Fruit fly (Drosophila melanogaster) whole organism, embryonic: ENCODE data around the gene ClpP.

Experiments
- Ada2b ChIP-seq: fragments of 200-800 bp; sonication (Bioruptor generic); IDR thresholded peaks from 2 replicates; pipeline ENCODE4 v1.3.6; 2022; ENCODE audit warnings: missing biosample characterization, missing genetic modification characterization
- CG10431 ChIP-seq: fragments of 200-800 bp; sonication (Bioruptor generic); optimal IDR thresholded peaks from 3 replicates; lab custom pipeline; 2018; ENCODE audit warnings: missing biosample characterization, mild to moderate bottlenecking, missing genetic modification characterization
- CG11560 ChIP-seq: fragments of 200-800 bp; sonication (Bioruptor generic); IDR thresholded peaks from 3 replicates; pipeline ENCODE4 v1.3.6; 2022; ENCODE audit warnings: missing biosample characterization, missing genetic modification characterization
- CG13123 ChIP-seq: fragments of 200-800 bp; sonication (Bioruptor generic); optimal IDR thresholded peaks from 2 replicates; lab custom pipeline; 2016; ENCODE audit warnings: missing biosample characterization, missing genetic modification characterization
- CG1602 ChIP-seq: fragments of 200-800 bp; sonication (Bioruptor generic); optimal IDR thresholded peaks from 3 replicates; lab custom pipeline; 2016; ENCODE audit warnings: missing biosample characterization, missing genetic modification characterization
- CG2116 ChIP-seq: fragments of 200-800 bp; sonication (Bioruptor generic); optimal IDR thresholded peaks from 3 replicates; lab custom pipeline; 2018; ENCODE audit warnings: missing biosample characterization, mild to moderate bottlenecking, missing genetic modification characterization
- CG2129 ChIP-seq: fragments of 200-800 bp; sonication (Bioruptor generic); IDR thresholded peaks from 2 replicates; pipeline ENCODE4 v1.3.6; 2022; ENCODE audit warnings: missing biosample characterization, missing genetic modification characterization; ENCODE audit not compliant: partially characterized antibody
- CG30403 ChIP-seq: fragments of 200-800 bp; sonication (Bioruptor generic); optimal IDR thresholded peaks from 3 replicates; lab custom pipeline; 2016; ENCODE audit warnings: missing biosample characterization, missing genetic modification characterization
- CG3065 ChIP-seq: fragments of 200-800 bp; sonication (Bioruptor generic); optimal IDR thresholded peaks from 2 replicates; lab custom pipeline; 2016; ENCODE audit warnings: missing biosample characterization, missing genetic modification characterization
- CG31224 ChIP-seq: fragments of 200-800 bp; sonication (Bioruptor generic); IDR thresholded peaks from 2 replicates; pipeline ENCODE4 v1.3.6; 2022; ENCODE audit warnings: missing biosample characterization, missing genetic modification characterization
- CG32772 ChIP-seq: fragments of 200-800 bp; sonication (Bioruptor generic); IDR thresholded peaks from 2 replicates; pipeline ENCODE4 v1.3.6; 2022; ENCODE audit warnings: missing biosample characterization, missing genetic modification characterization
- CG33213 ChIP-seq: fragments of 200-800 bp; sonication (Bioruptor generic); optimal IDR thresholded peaks from 3 replicates; lab custom pipeline; 2016; ENCODE audit warnings: missing biosample characterization, missing genetic modification characterization
- CG34376 ChIP-seq: fragments of 200-800 bp; sonication (Bioruptor generic); optimal IDR thresholded peaks from 2 replicates; lab custom pipeline; 2018; ENCODE audit warnings: missing biosample characterization, mild to moderate bottlenecking, missing genetic modification characterization
- CG43689 ChIP-seq: fragments of 200-800 bp; sonication (Bioruptor generic); IDR thresholded peaks from 2 replicates; pipeline ENCODE4 v1.3.6; 2022; ENCODE audit warnings: missing biosample characterization, missing genetic modification characterization
- CG4617 ChIP-seq: fragments of 200-800 bp; sonication (Bioruptor generic); optimal IDR thresholded peaks from 3 replicates; lab custom pipeline; 2016; ENCODE audit warnings: missing biosample characterization, missing genetic modification characterization, borderline replicate concordance
- CG4730 ChIP-seq: fragments of 200-800 bp; sonication (Bioruptor generic); IDR thresholded peaks from 2 replicates; pipeline ENCODE4 v1.3.6; 2022; ENCODE audit warnings: missing biosample characterization, missing genetic modification characterization
- CG5245 ChIP-seq: fragments of 200-800 bp; sonication (Bioruptor generic); optimal IDR thresholded peaks from 3 replicates; lab custom pipeline; 2016; ENCODE audit warnings: missing biosample characterization, missing genetic modification characterization
- CG6254 ChIP-seq: fragments of 200-800 bp; sonication (Bioruptor generic); optimal IDR thresholded peaks from 3 replicates; lab custom pipeline; 2017; ENCODE audit warnings: mild to moderate bottlenecking, missing biosample characterization, missing genetic modification reagents, missing genetic modification characterization
- CG8290 ChIP-seq, 3 experiments: fragments of 200-800 bp; sonication (Bioruptor generic); optimal IDR thresholded peaks; 2 replicates each; lab custom pipeline; 2016 to 2019; ENCODE audit warnings: missing biosample characterization in 3 of 3, missing genetic modification characterization in 3 of 3, mild to moderate bottlenecking in 2 of 3, moderate library complexity in 1 of 3
- CTCF ChIP-seq: fragments of 200-800 bp; sonication (Bioruptor generic); optimal IDR thresholded peaks from 2 replicates; lab custom pipeline; 2017; ENCODE audit warnings: missing biosample characterization, mild to moderate bottlenecking, missing genetic modification characterization, moderate library complexity
- Dfd ChIP-seq, 2 experiments: fragments of >200 bp; optimal IDR thresholded peaks; 2 replicates each; lab custom pipeline; 2017; ENCODE audit warnings: missing biosample characterization in 2 of 2, missing genetic modification characterization in 2 of 2
- Doc2 ChIP-seq: fragments of 200-800 bp; sonication (Bioruptor generic); IDR thresholded peaks from 2 replicates; pipeline ENCODE4 v1.3.6; 2022; ENCODE audit warnings: missing biosample characterization, missing genetic modification characterization
- H15 ChIP-seq: fragments of 200-800 bp; sonication (Bioruptor generic); IDR thresholded peaks from 3 replicates; pipeline ENCODE4 v1.3.6; 2022; ENCODE audit warnings: missing biosample characterization, missing genetic modification characterization
- HLH3B ChIP-seq: fragments of 200-800 bp; sonication (Bioruptor generic); IDR thresholded peaks from 2 replicates; pipeline ENCODE4 v1.3.6; 2022; ENCODE audit warnings: missing biosample characterization, missing genetic modification characterization
- Hr51 ChIP-seq, 2 experiments: fragments of 200-800 bp; sonication (Bioruptor generic); optimal IDR thresholded peaks; 2 replicates in 1 of 2; 3 replicates in 1 of 2; lab custom pipeline; 2016 to 2018; ENCODE audit warnings: missing biosample characterization in 2 of 2, missing genetic modification characterization in 2 of 2, mild to moderate bottlenecking in 1 of 2, moderate library complexity in 1 of 2
- Nf-YA ChIP-seq: fragments of 200-800 bp; sonication (Bioruptor generic); IDR thresholded peaks from 2 replicates; pipeline ENCODE4 v1.3.6; 2022; ENCODE audit warnings: missing biosample characterization, missing genetic modification characterization
- Opbp ChIP-seq: fragments of 200-800 bp; sonication (Bioruptor generic); IDR thresholded peaks from 3 replicates; pipeline ENCODE4 v1.3.6; 2022; ENCODE audit warnings: missing biosample characterization, missing genetic modification characterization; ENCODE audit not compliant: partially characterized antibody
- abd-A ChIP-seq: fragments of 200-800 bp; sonication (Bioruptor generic); optimal IDR thresholded peaks from 3 replicates; lab custom pipeline; 2019; ENCODE audit warnings: missing biosample characterization, mild to moderate bottlenecking, missing genetic modification characterization, moderate library complexity
- ac ChIP-seq: fragments of 200-800 bp; sonication (Bioruptor generic); optimal IDR thresholded peaks from 3 replicates; lab custom pipeline; 2017; ENCODE audit warnings: missing biosample characterization, mild to moderate bottlenecking, missing genetic modification characterization
- cas ChIP-seq: fragments of 200-800 bp; sonication (Bioruptor generic); IDR thresholded peaks from 2 replicates; pipeline ENCODE4 v1.3.6; 2022; ENCODE audit warnings: missing biosample characterization, missing genetic modification characterization
- caup ChIP-seq: fragments of 200-800 bp; sonication (Bioruptor generic); optimal IDR thresholded peaks from 3 replicates; lab custom pipeline; 2017; ENCODE audit warnings: missing biosample characterization, mild to moderate bottlenecking, missing genetic modification characterization, moderate library complexity; ENCODE audit not compliant: severe bottlenecking
- chm ChIP-seq: fragments of 200-800 bp; sonication (Bioruptor generic); IDR thresholded peaks from 2 replicates; pipeline ENCODE4 v1.3.6; 2022; ENCODE audit warnings: missing biosample characterization, missing genetic modification characterization
- ci ChIP-seq: fragments of 200-800 bp; sonication (Bioruptor generic); IDR thresholded peaks from 3 replicates; pipeline ENCODE4 v1.3.6; 2022; ENCODE audit warnings: missing biosample characterization, missing genetic modification characterization
- ems ChIP-seq: fragments of 200-800 bp; sonication (Bioruptor generic); optimal IDR thresholded peaks from 3 replicates; lab custom pipeline; 2016; ENCODE audit warnings: missing biosample characterization, missing genetic modification characterization
- en ChIP-seq: fragments of 200-800 bp; sonication (Bioruptor generic); optimal IDR thresholded peaks from 2 replicates; lab custom pipeline; 2016; ENCODE audit warnings: missing biosample characterization, missing genetic modification characterization
- fd3F ChIP-seq: fragments of 200-800 bp; sonication (Bioruptor generic); optimal IDR thresholded peaks from 2 replicates; lab custom pipeline; 2018; ENCODE audit warnings: missing biosample characterization, mild to moderate bottlenecking, missing genetic modification characterization, moderate library complexity
- gce ChIP-seq: fragments of 200-800 bp; sonication (Bioruptor generic); IDR thresholded peaks from 3 replicates; pipeline ENCODE4 v1.3.6; 2022; ENCODE audit warnings: missing biosample characterization, missing genetic modification characterization
- grau ChIP-seq: fragments of 200-800 bp; optimal IDR thresholded peaks from 3 replicates; lab custom pipeline; 2019; ENCODE audit warnings: missing biosample characterization, mild to moderate bottlenecking, missing genetic modification characterization, moderate library complexity
- hbn ChIP-seq: fragments of 200-800 bp; sonication (Bioruptor generic); IDR thresholded peaks from 2 replicates; pipeline ENCODE4 v1.3.6; 2022; ENCODE audit warnings: missing biosample characterization, missing genetic modification characterization; ENCODE audit not compliant: partially characterized antibody
- her ChIP-seq: fragments of 200-800 bp; sonication (Bioruptor generic); optimal IDR thresholded peaks from 2 replicates; lab custom pipeline; 2016; ENCODE audit warnings: missing biosample characterization, missing genetic modification characterization
- jigr1 ChIP-seq: fragments of 200-800 bp; sonication (Bioruptor generic); IDR thresholded peaks from 3 replicates; pipeline ENCODE4 v1.3.6; 2022; ENCODE audit warnings: missing biosample characterization, missing genetic modification characterization
- mirr ChIP-seq: fragments of 200-800 bp; sonication (Bioruptor generic); optimal IDR thresholded peaks from 3 replicates; lab custom pipeline; 2018; ENCODE audit warnings: missing biosample characterization, mild to moderate bottlenecking, missing genetic modification characterization
- onecut ChIP-seq: fragments of 200-800 bp; sonication (Bioruptor generic); IDR thresholded peaks from 2 replicates; pipeline ENCODE4 v1.3.6; 2022; ENCODE audit warnings: missing biosample characterization, missing genetic modification characterization
- pb ChIP-seq: fragments of 200-800 bp; sonication (Bioruptor generic); optimal IDR thresholded peaks from 3 replicates; lab custom pipeline; 2016; ENCODE audit warnings: missing biosample characterization, missing genetic modification characterization
- pfk ChIP-seq: fragments of 200-800 bp; sonication (Bioruptor generic); optimal IDR thresholded peaks from 2 replicates; lab custom pipeline; 2018; ENCODE audit warnings: missing biosample characterization, mild to moderate bottlenecking, missing genetic modification characterization, moderate library complexity
- pros ChIP-seq: fragments of 200-800 bp; sonication (Bioruptor generic); optimal IDR thresholded peaks from 3 replicates; lab custom pipeline; 2019; ENCODE audit warnings: missing biosample characterization, mild to moderate bottlenecking, missing genetic modification characterization, moderate library complexity
- salm ChIP-seq: fragments of 200-800 bp; sonication (Bioruptor generic); optimal IDR thresholded peaks from 2 replicates; lab custom pipeline; 2018; ENCODE audit warnings: missing biosample characterization, mild to moderate bottlenecking, missing genetic modification characterization
- sima ChIP-seq: fragments of 200-800 bp; sonication (Bioruptor generic); optimal IDR thresholded peaks from 2 replicates; lab custom pipeline; 2016; ENCODE audit warnings: missing biosample characterization, missing genetic modification characterization
- slbo ChIP-seq: fragments of 200-800 bp; sonication (Bioruptor generic); IDR thresholded peaks from 2 replicates; pipeline ENCODE4 v1.3.6; 2022; ENCODE audit warnings: missing biosample characterization, missing genetic modification characterization
- tin ChIP-seq: fragments of 200-800 bp; sonication (Bioruptor generic); optimal IDR thresholded peaks from 3 replicates; lab custom pipeline; 2016; ENCODE audit warnings: missing biosample characterization, missing genetic modification characterization

Gene ClpP

DNA sequence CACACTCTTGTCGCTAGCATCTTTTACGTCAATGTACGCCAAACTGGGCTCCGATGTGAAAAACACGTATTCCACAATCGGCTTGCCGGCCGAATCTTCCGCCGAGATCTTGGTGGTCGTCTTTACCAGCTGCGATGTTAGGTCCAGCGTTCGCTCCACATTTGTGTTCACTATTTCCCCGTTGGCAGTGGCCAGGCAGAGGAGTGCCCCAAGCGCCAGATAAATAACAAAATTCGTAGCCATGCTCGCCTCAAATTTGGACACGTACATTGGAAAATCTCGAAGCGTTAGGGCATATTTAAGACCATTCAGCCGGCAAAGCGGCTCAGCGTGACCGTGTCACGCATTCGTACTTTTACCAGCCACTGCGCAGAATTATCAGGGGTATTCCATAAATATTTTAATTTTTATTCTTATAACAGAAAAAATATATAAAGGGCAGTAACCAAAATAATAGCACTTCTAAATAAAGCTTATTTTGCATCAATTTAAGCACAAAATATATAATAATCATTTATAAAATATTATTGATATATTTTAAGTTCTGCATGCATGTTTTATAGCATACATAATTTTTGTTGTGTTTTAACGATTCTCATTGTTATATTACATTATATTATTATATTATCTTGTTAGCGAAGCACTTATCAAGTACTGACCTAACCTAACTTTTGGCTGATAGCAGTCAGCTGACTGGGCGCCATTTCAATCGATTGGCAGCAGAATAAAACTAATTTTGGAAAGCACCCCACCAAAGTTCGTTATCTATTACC is 19.1 kb downstream of the ClpP start, which contains the start of the genes CG33303 and dpr19 (continued):
- TF ChIP-seq ci (GFP tag; lab: Robert Waterston, UW) (peak; percentile 73; the same call in 2 of the 3 replicates), CG34376 (GFP tag; lab: Kevin White, UChicago) (no peak), mirr (no peak), jigr1 (GFP tag; lab: Robert Waterston, UW) (no peak), pb (no peak), CG2129 (GFP tag; lab: Robert Waterston, UW) (no peak), tin (GFP tag; lab: Kevin White, UChicago) (peak; percentile 54), abd-A (tag; lab: Kevin White, UChicago) (no peak), HLH3B (GFP tag; lab: Robert Waterston, UW) (peak; percentile 38; the same call in 1 of the 2 replicates), CG4730 (GFP tag; lab: Robert Waterston, UW) (peak; percentile 36; the same call in 1 of the 2 replicates), CTCF (GFP tag; lab: Kevin White, UChicago) (peak; percentile 15), CG1602 (GFP tag; lab: Kevin White, UChicago) (peak; percentile 52), en (no peak), her (no peak), CG30403 (GFP tag; lab: Kevin White, UChicago) (peak; percentile 64), CG6254 (GFP tag; lab: Kevin White, UChicago) (peak; percentile 38), CG8290 (GFP tag; optimal IDR thresholded peaks at IDR 0.05; lab: Kevin White, UChicago) (peak; percentile 73), CG8290 (tag; optimal IDR thresholded peaks at IDR 0.05; lab: Kevin White, UChicago) (no peak), H15 (no peak), CG11560 (no peak), Hr51 (GFP tag; optimal IDR thresholded peaks at IDR 0.05; lab: Kevin White, UChicago) (peak in 1 of 2 experiments; percentile 87), cas (GFP tag; lab: Robert Waterston, UW) (no peak), CG13123 (GFP tag; lab: Kevin White, UChicago) (peak; percentile 50), CG4617 (GFP tag; lab: Kevin White, UChicago) (peak; percentile 75), CG32772 (GFP tag; lab: Robert Waterston, UW) (peak; percentile 47), Doc2 (no peak), CG5245 (GFP tag; lab: Kevin White, UChicago) (no peak), Nf-YA (GFP tag; lab: Robert Waterston, UW) (no peak), CG33213 (no peak), chm (GFP tag; lab: Robert Waterston, UW) (no peak; the same call in 1 of the 2 replicates), salm (tag; lab: Kevin White, UChicago) (peak; percentile 79), caup (peak; percentile 74), pros (GFP tag; lab: Kevin White, UChicago) (peak; percentile 26), grau (peak; percentile 85), hbn (GFP tag; lab: Robert Waterston, UW) (no peak), CG2116 (GFP tag; lab: Kevin White, UChicago) (peak; percentile 55), Opbp (GFP tag; lab: Robert Waterston, UW) (no peak), slbo (peak; percentile 75), ac (GFP tag; lab: Kevin White, UChicago) (no peak), CG3065 (GFP tag; lab: Kevin White, UChicago) (no peak), CG10431 (GFP tag; lab: Kevin White, UChicago) (peak; percentile 46), CG43689 (GFP tag; lab: Robert Waterston, UW) (no peak), sima (no peak), gce (GFP tag; lab: Robert Waterston, UW) (peak; percentile 76), Ada2b (GFP tag; lab: Robert Waterston, UW) (peak; percentile 42), Dfd (GFP tag; optimal IDR thresholded peaks at IDR 0.05; lab: Kevin White, UChicago) (no peak), fd3F (GFP tag; lab: Kevin White, UChicago) (peak; percentile 58), ems (GFP tag; lab: Kevin White, UChicago) (no peak), onecut (peak; percentile 89), pfk (GFP tag; lab: Kevin White, UChicago) (peak; percentile 61), CG31224 (GFP tag; lab: Robert Waterston, UW) (peak; percentile 41; the same call in 1 of the 2 replicates)
